Worm (Caenorhabditis elegans): Measurements from ENCODE around the gene Y44A6D.3.

Y44A6D.3 gene

DNA sequence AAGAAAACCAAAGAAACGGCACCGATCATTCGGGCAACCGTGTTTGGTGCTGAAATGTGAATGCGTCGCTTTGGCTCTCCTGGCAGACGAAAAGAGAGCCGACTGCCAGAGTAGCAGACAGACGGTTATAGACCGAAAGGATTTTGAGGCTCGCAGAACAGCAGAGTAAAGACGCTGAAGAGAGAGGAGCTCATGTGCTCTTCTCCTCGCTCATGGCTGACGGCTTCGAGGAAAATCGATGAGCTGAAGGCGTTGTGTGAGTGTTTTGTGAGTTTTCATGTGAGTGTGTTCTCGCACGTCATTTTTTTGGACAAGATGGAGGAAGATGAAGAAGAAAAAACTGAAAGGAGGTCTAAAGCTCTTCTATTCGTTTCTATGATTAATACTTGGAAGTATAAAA lies 36.6 kb upstream of the Y44A6D.3 start, which contains the start of gene sbt-1 (continued):
- TF ChIP-seq unc-42 (tag; optimal IDR thresholded peaks at IDR 0.05) (peak; percentile 56), rnt-1 (tag; optimal IDR thresholded peaks at IDR 0.05) (no peak), ceh-34 (tag; optimal IDR thresholded peaks at IDR 0.05) (no peak), ceh-31 (tag; optimal IDR thresholded peaks at IDR 0.05) (peak; percentile 69), npax-4 (tag; optimal IDR thresholded peaks at IDR 0.05) (no peak), che-1 (tag; optimal IDR thresholded peaks at IDR 0.05) (no peak), ceh-2 (tag; optimal IDR thresholded peaks at IDR 0.05) (no peak), ztf-16 (tag; optimal IDR thresholded peaks at IDR 0.05) (no peak), pha-2 (tag; optimal IDR thresholded peaks at IDR 0.05) (no peak), unc-3 (GFP tag; conservative IDR thresholded peaks at IDR 0.05) (no peak), unc-3 (tag; optimal IDR thresholded peaks at IDR 0.05) (no peak), T23F11.4 (GFP tag; optimal IDR thresholded peaks at IDR 0.05) (no peak)

DNA sequence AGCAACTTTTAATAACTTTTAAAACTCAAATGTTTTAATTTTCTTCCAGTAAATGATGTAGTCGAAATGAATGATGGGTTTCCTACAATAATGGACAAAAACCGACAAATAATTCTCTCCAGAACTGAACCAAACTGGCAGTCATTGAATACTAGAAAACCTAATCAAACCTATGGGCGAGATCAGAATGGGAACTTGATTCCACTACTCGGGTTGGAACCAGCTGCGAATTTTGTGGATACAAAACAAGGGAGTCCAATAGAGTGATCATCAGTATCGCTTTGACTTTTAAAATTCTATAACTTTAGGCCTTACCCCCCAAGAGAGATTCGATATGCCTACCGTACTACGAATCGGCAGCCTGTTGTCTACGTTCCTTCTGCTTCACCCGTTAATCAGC lies 34.4 kb upstream of the Y44A6D.3 start:
- TF ChIP-seq che-1 (tag; optimal IDR thresholded peaks at IDR 0.05) (no peak), hlh-13 (GFP tag; optimal IDR thresholded peaks at IDR 0.05) (no peak), unc-55 (GFP tag; optimal IDR thresholded peaks at IDR 0.05) (no peak)

DNA sequence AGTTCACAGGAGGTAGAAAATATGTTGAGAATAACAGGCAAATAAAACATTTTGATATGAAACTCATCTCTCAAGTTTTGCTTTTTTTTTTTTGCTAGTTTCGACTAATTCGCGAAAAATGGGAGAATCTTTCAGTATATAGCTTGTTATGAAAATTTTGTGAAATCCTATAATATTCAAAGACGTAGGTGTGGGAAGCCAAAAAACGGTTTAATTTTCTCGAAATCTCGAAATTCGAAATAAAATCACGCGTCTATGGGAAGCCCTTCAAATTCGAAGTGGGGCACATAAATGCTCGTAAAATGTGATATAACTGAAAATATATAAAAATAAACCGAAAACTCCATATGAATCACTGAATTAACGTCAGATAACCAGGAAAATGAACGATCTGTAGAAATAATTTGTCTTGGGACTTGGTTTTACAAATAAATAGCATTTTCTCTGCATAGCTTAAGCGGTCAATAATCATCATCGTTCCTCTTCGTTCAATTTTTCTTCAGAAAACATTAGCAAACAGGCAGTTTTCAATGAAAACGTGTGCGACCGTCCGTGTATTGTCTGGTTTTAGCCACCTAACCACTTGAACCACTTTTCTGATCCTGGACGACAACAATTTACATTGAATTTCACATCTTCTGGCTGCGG lies 32.9 kb upstream of the Y44A6D.3 start, which contains the start of the genes gcy-22 and grl-14:
TSS of gene gcy-22 (minus strand) at position 101 of the 648 bp plus-strand sequence.
TSS of gene grl-14 (plus strand) at position 598 of the 648 bp plus-strand sequence.
- no peak for TF ChIP-seq hlh-13 (GFP tag; optimal IDR thresholded peaks at IDR 0.05)
- no peak for TF ChIP-seq unc-55 (GFP tag; optimal IDR thresholded peaks at IDR 0.05)

DNA sequence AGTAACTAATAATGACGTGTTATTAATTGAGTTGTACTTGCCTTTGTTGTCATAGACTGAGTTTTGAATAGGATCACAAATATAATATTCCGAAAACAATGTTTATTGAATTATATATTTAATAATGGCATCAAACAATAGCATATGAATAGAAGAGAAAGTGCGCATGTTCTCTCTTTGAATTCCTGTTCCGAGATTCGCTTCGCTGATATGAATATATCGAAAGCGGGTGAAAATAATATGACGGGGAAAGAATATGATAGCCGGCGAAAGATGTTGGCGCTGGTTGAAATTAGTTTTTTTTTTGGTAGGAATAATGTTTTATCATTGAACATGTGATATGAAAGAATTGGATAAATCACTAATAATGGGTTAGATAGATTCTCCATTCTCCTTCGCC lies 27.8 kb upstream of the Y44A6D.3 start, which contains the start of gene T03D8.6:
TSS of gene T03D8.6 (minus strand) at position 298 of the 400 bp plus-strand sequence.
- no peak for TF ChIP-seq sdc-2 (tag; optimal IDR thresholded peaks at IDR 0.05)
- no peak for TF ChIP-seq T23F11.4 (GFP tag; optimal IDR thresholded peaks at IDR 0.05)
- TF ChIP-seq K02D7.2 (tag; optimal IDR thresholded peaks at IDR 0.05) = no peak
- no peak for TF ChIP-seq ceh-45 (GFP tag; IDR thresholded peaks at IDR 0.05)
- no peak for TF ChIP-seq ceh-6 (GFP tag; optimal IDR thresholded peaks at IDR 0.05)
- TF ChIP-seq rnt-1 (tag; optimal IDR thresholded peaks at IDR 0.05) = no peak
- TF ChIP-seq ceh-9 (tag; optimal IDR thresholded peaks at IDR 0.05) = no peak
- TF ChIP-seq elt-4 (tag; optimal IDR thresholded peaks at IDR 0.05) = no peak
- TF ChIP-seq sox-4 (tag; optimal IDR thresholded peaks at IDR 0.05) = no peak
- TF ChIP-seq hlh-6 (tag; optimal IDR thresholded peaks at IDR 0.05) = no peak
- TF ChIP-seq ttx-3 (tag; optimal IDR thresholded peaks at IDR 0.05) = no peak
- no peak for TF ChIP-seq madf-2 (tag; optimal IDR thresholded peaks at IDR 0.05)
- no peak for TF ChIP-seq eyg-1 (tag; optimal IDR thresholded peaks at IDR 0.05)
- TF ChIP-seq sox-2 (GFP tag; IDR thresholded peaks at IDR 0.05) = no peak
- TF ChIP-seq lin-11 (tag; optimal IDR thresholded peaks at IDR 0.05) = no peak
- no peak for TF ChIP-seq hlh-15 (tag; optimal IDR thresholded peaks at IDR 0.05)
- no peak for TF ChIP-seq unc-42 (tag; optimal IDR thresholded peaks at IDR 0.05)
- no peak for TF ChIP-seq hlh-30 (tag; optimal IDR thresholded peaks at IDR 0.05; ENCODE audit: insufficient read depth)

DNA sequence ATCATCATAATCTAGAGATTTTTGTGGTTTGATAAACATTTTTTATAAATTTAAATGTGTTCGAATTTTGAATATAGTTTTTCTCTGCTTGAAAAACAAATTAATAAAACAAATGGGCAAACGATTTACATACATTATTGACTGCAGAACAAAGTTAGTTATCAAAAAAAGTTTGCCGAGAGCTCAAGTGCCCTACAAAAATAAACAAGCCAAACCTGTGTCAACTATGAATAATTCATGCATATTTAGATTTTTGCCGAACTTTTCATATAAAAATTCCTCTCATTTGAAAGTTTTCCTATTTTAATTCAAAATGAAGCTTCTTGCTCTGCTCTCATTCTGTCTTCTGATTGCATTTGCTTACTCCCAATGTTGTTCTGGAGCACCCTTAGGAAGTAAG lies 23.6 kb upstream of the Y44A6D.3 start, which contains the start of gene sshk-1:
TSS of gene sshk-1 (plus strand) at position 301 of the 400 bp plus-strand sequence.
- no peak for TF ChIP-seq sox-2 (GFP tag; IDR thresholded peaks at IDR 0.05)
- no peak for TF ChIP-seq Y22D7AL.16 (tag; optimal IDR thresholded peaks at IDR 0.05)
- no peak for TF ChIP-seq ceh-31 (tag; optimal IDR thresholded peaks at IDR 0.05)
- no peak for TF ChIP-seq ceh-6 (GFP tag; optimal IDR thresholded peaks at IDR 0.05)
- TF ChIP-seq ceh-14 (tag; optimal IDR thresholded peaks at IDR 0.05) = no peak
- no peak for TF ChIP-seq elt-2 (tag; optimal IDR thresholded peaks at IDR 0.05)
- no peak for TF ChIP-seq ztf-16 (tag; optimal IDR thresholded peaks at IDR 0.05)
- no peak for TF ChIP-seq pax-1 (tag; optimal IDR thresholded peaks at IDR 0.05)
- no peak for TF ChIP-seq nhr-232 (tag; optimal IDR thresholded peaks at IDR 0.05)
- TF ChIP-seq mec-3 (tag; optimal IDR thresholded peaks at IDR 0.05; ENCODE audit: borderline replicate concordance) = no peak
- no peak for TF ChIP-seq ceh-30 (tag; optimal IDR thresholded peaks at IDR 0.05)
- TF ChIP-seq ceh-18 (tag; optimal IDR thresholded peaks at IDR 0.05) = no peak
- no peak for TF ChIP-seq ttx-3 (tag; optimal IDR thresholded peaks at IDR 0.05)
